Fruit fly (Drosophila melanogaster): ENCODE measurements around the gene Dyro.

Dyro gene

dm6 chr3L:11261456-11262082 is 34.1 kb downstream of the Dyro start (continued):
- TF ChIP-seq onecut (GFP tag; IDR thresholded peaks at IDR 0.05) (peak; percentile 68), CG43689 (GFP tag; IDR thresholded peaks at IDR 0.05) (peak; percentile 62), MESR4 (GFP tag; optimal IDR thresholded peaks at IDR 0.05) (no peak), CG7372 (GFP tag; IDR thresholded peaks at IDR 0.05) (peak; percentile 75), Antp (GFP tag; optimal IDR thresholded peaks at IDR 0.05) (peak; percentile 6), CG5953 (GFP tag; IDR thresholded peaks at IDR 0.05) (peak; percentile 38; the same call in 1 of the 2 replicates), CG10147 (GFP tag; optimal IDR thresholded peaks at IDR 0.05) (peak; percentile 87), br (optimal IDR thresholded peaks at IDR 0.05) (no peak), klu (GFP tag; IDR thresholded peaks at IDR 0.05) (peak; percentile 77), seq (GFP tag; IDR thresholded peaks at IDR 0.05) (peak; percentile 85), tll (GFP tag; optimal IDR thresholded peaks at IDR 0.05) (peak in 1 of 2 experiments; percentile 44), lola (GFP tag; optimal IDR thresholded peaks at IDR 0.05) (peak in 1 of 3 experiments; percentile 94), CG4328 (GFP tag; optimal IDR thresholded peaks at IDR 0.05) (peak; percentile 64), CG15514 (GFP tag; optimal IDR thresholded peaks at IDR 0.05) (peak; percentile 59), Hr51 (GFP tag; optimal IDR thresholded peaks at IDR 0.05) (peak in 1 of 2 experiments; percentile 97), gt (GFP tag; IDR thresholded peaks at IDR 0.05) (peak; percentile 78), CG6654 (GFP tag; optimal IDR thresholded peaks at IDR 0.05) (peak; percentile 46), CG1233 (GFP tag; optimal IDR thresholded peaks at IDR 0.05) (peak; percentile 81), Myb (GFP tag; optimal IDR thresholded peaks at IDR 0.05) (no peak), kay (GFP tag; optimal IDR thresholded peaks at IDR 0.05) (peak; percentile 49), lov (optimal IDR thresholded peaks at IDR 0.05) (no peak), lov (GFP tag; IDR thresholded peaks at IDR 0.05) (no peak), tx (GFP tag; optimal IDR thresholded peaks at IDR 0.05) (no peak), Dip2 (GFP tag; IDR thresholded peaks at IDR 0.05) (no peak), zfh2 (GFP tag; optimal IDR thresholded peaks at IDR 0.05) (no peak), knrl (GFP tag; IDR thresholded peaks at IDR 0.05; ENCODE audit: partially characterized antibody) (no peak), HLHmδ (GFP tag; optimal IDR thresholded peaks at IDR 0.05) (no peak), CG15696 (tag; optimal IDR thresholded peaks at IDR 0.05) (peak; percentile 91), ato (GFP tag; IDR thresholded peaks at IDR 0.05; ENCODE audit: partially characterized antibody) (no peak), CG9797 (GFP tag; optimal IDR thresholded peaks at IDR 0.05) (no peak), CG2712 (tag; optimal IDR thresholded peaks at IDR 0.05) (peak; percentile 94), Spps (tag; optimal IDR thresholded peaks at IDR 0.05) (peak; percentile 86), ken (GFP tag; IDR thresholded peaks at IDR 0.05) (peak; percentile 61; the same call in 1 of the 3 replicates), CG17829 (tag; optimal IDR thresholded peaks at IDR 0.05) (peak; percentile 88), GATAe (GFP tag; conservative IDR thresholded peaks at IDR 0.05) (no peak; the same call in 1 of the 2 replicates), grn (GFP tag; optimal IDR thresholded peaks at IDR 0.05) (no peak), Lhr (GFP tag; optimal IDR thresholded peaks at IDR 0.05) (peak; percentile 54), Oaz (GFP tag; IDR thresholded peaks at IDR 0.05) (peak; percentile 62), CG4424 (GFP tag; optimal IDR thresholded peaks at IDR 0.05) (peak; percentile 76), lbe (GFP tag; optimal IDR thresholded peaks at IDR 0.05) (peak; percentile 10), BEAF-32 (GFP tag; optimal IDR thresholded peaks at IDR 0.05) (no peak), vfl (GFP tag; optimal IDR thresholded peaks at IDR 0.05) (no peak), NK7.1 (GFP tag; optimal IDR thresholded peaks at IDR 0.05) (no peak), Dll (GFP tag; IDR thresholded peaks at IDR 0.05; ENCODE audit: partially characterized antibody) (no peak), CG12071 (GFP tag; optimal IDR thresholded peaks at IDR 0.05) (peak; percentile 20), CG13894 (tag; optimal IDR thresholded peaks at IDR 0.05) (no peak), Asciz (GFP tag; optimal IDR thresholded peaks at IDR 0.05) (peak; percentile 81), CG8281 (tag; optimal IDR thresholded peaks at IDR 0.05) (peak; percentile 68), CG15011 (GFP tag; optimal IDR thresholded peaks at IDR 0.05) (peak; percentile 71)

Data from whole organism, embryonic.